Fruit fly (Drosophila melanogaster) whole organism, pupa: ENCODE data around the gene Prosbeta7.

Source experiments
- CG10348 ChIP-seq: fragments of 200-800 bp; sonication (Bioruptor generic); IDR thresholded peaks from 2 replicates; pipeline ENCODE4 v1.3.6; 2022; ENCODE audit warnings: missing biosample characterization, missing genetic modification characterization
- CG12605 ChIP-seq: fragments of 200-800 bp; sonication (Bioruptor generic); IDR thresholded peaks from 2 replicates; pipeline ENCODE4 v1.3.6; 2022; ENCODE audit warnings: missing biosample characterization, missing genetic modification characterization
- CG13204 ChIP-seq: fragments of 200-800 bp; sonication (Bioruptor generic); optimal IDR thresholded peaks from 2 replicates; lab custom pipeline; 2018; ENCODE audit warnings: missing biosample characterization, mild to moderate bottlenecking, missing genetic modification characterization, moderate library complexity
- CG14655 ChIP-seq: fragments of 200-800 bp; sonication (Bioruptor generic); optimal IDR thresholded peaks from 3 replicates; lab custom pipeline; 2017; ENCODE audit warnings: mild to moderate bottlenecking, missing biosample characterization, missing genetic modification reagents, missing genetic modification characterization
- CG15710 ChIP-seq: fragments of 200-800 bp; sonication (Bioruptor generic); optimal IDR thresholded peaks from 2 replicates; lab custom pipeline; 2018; ENCODE audit warnings: missing biosample characterization, mild to moderate bottlenecking, missing genetic modification characterization, moderate library complexity
- CG17806 ChIP-seq: fragments of 200-800 bp; sonication (Bioruptor generic); optimal IDR thresholded peaks from 2 replicates; lab custom pipeline; 2018; ENCODE audit warnings: missing biosample characterization, mild to moderate bottlenecking, missing genetic modification characterization, moderate library complexity
- CG32121 ChIP-seq: fragments of 200-800 bp; sonication (Bioruptor generic); IDR thresholded peaks from 2 replicates; pipeline ENCODE4 v1.3.6; 2022; ENCODE audit warnings: missing biosample characterization, missing genetic modification characterization
- CG34367 ChIP-seq: fragments of 200-800 bp; sonication (Bioruptor generic); optimal IDR thresholded peaks from 2 replicates; lab custom pipeline; 2018; ENCODE audit warnings: missing biosample characterization, mild to moderate bottlenecking, missing genetic modification characterization
- CG4496 ChIP-seq: fragments of 200-800 bp; sonication (Bioruptor generic); IDR thresholded peaks from 3 replicates; pipeline ENCODE4 v1.3.6; 2022; ENCODE audit warnings: missing biosample characterization, missing genetic modification characterization
- CG8159 ChIP-seq: fragments of 200-800 bp; sonication (Bioruptor generic); optimal IDR thresholded peaks from 3 replicates; lab custom pipeline; 2018; ENCODE audit warnings: missing biosample characterization, mild to moderate bottlenecking, missing genetic modification characterization, moderate library complexity
- CG8301 ChIP-seq: fragments of 200-800 bp; sonication (Bioruptor generic); optimal IDR thresholded peaks from 2 replicates; lab custom pipeline; 2018; ENCODE audit warnings: missing biosample characterization, mild to moderate bottlenecking, missing genetic modification characterization
- CG9948 ChIP-seq: fragments of 200-800 bp; sonication (Bioruptor generic); optimal IDR thresholded peaks from 2 replicates; lab custom pipeline; 2018; ENCODE audit warnings: missing biosample characterization, mild to moderate bottlenecking, missing genetic modification characterization, moderate library complexity
- D1 ChIP-seq: fragments of 200-800 bp; sonication (Bioruptor generic); optimal IDR thresholded peaks from 2 replicates; lab custom pipeline; 2018; ENCODE audit warnings: missing biosample characterization, mild to moderate bottlenecking, missing genetic modification characterization, moderate library complexity
- EcR ChIP-seq: fragments of 200-800 bp; sonication (Bioruptor generic); optimal IDR thresholded peaks from 3 replicates; lab custom pipeline; 2019; ENCODE audit warnings: missing biosample characterization, missing genetic modification characterization, mild to moderate bottlenecking, moderate library complexity, missing genetic modification reagents
- Ets98B ChIP-seq: fragments of 200-800 bp; sonication (Bioruptor generic); IDR thresholded peaks from 2 replicates; pipeline ENCODE4 v1.3.6; 2022; ENCODE audit warnings: missing biosample characterization, missing genetic modification characterization
- Pif1A ChIP-seq: fragments of 200-800 bp; sonication (Bioruptor generic); optimal IDR thresholded peaks from 3 replicates; lab custom pipeline; 2016; ENCODE audit warnings: missing biosample characterization, missing genetic modification characterization
- Pif1B ChIP-seq: fragments of 200-800 bp; sonication (Bioruptor generic); optimal IDR thresholded peaks from 3 replicates; lab custom pipeline; 2016; ENCODE audit warnings: missing biosample characterization, missing genetic modification characterization
- Snoo ChIP-seq: fragments of 200-800 bp; sonication (Bioruptor generic); optimal IDR thresholded peaks from 3 replicates; lab custom pipeline; 2017; ENCODE audit warnings: missing biosample characterization, mild to moderate bottlenecking, missing genetic modification characterization, inconsistent platforms
- fd96Ca ChIP-seq: fragments of 200-800 bp; sonication (Bioruptor generic); IDR thresholded peaks from 3 replicates; pipeline ENCODE4 v1.3.6; 2022; ENCODE audit warnings: missing biosample characterization, missing genetic modification characterization
- gl ChIP-seq: fragments of 200-800 bp; sonication (Bioruptor generic); optimal IDR thresholded peaks from 2 replicates; lab custom pipeline; 2018; ENCODE audit warnings: missing biosample characterization, mild to moderate bottlenecking, missing genetic modification characterization
- rn ChIP-seq: fragments of 200-800 bp; sonication (Bioruptor generic); IDR thresholded peaks from 2 replicates; pipeline ENCODE4 v1.3.6; 2022; ENCODE audit warnings: missing biosample characterization, missing genetic modification characterization

Prosbeta7 gene

dm6 chr3R:5390095-5390663, 32.0 kb upstream of the Prosbeta7 start:
- TF ChIP-seq CG10348 (0 out of 2 replicates have a peak, but pooled peaks have one; percentile 21), rn (no peak), EcR (GFP tag; lab: Kevin White, UChicago) (peak; percentile 82), fd96Ca (GFP tag; lab: Robert Waterston, UW) (no peak), CG13204 (GFP tag; lab: Kevin White, UChicago) (peak; percentile 40), Pif1B (GFP tag; lab: Kevin White, UChicago) (no peak)

dm6 chr3R:5389435-5389834, 31.3 kb upstream of the Prosbeta7 start:
- TF ChIP-seq Pif1B (GFP tag; lab: Kevin White, UChicago): no peak
- TF ChIP-seq CG13204 (GFP tag; lab: Kevin White, UChicago): no peak
- no peak for TF ChIP-seq CG4496 (GFP tag; lab: Robert Waterston, UW)
- no peak for TF ChIP-seq CG12605
- no peak for TF ChIP-seq CG10348
- TF ChIP-seq CG17806 (tag; lab: Kevin White, UChicago): peak; percentile 52
- peak; percentile 6 for TF ChIP-seq CG15710 (tag; lab: Kevin White, UChicago)
- TF ChIP-seq CG32121: no peak
- no peak for TF ChIP-seq EcR (GFP tag; lab: Kevin White, UChicago)
- peak; percentile 42 for TF ChIP-seq CG8159 (tag; lab: Kevin White, UChicago)
- TF ChIP-seq CG34367 (tag; lab: Kevin White, UChicago): peak; percentile 4
- no peak for TF ChIP-seq Snoo
- TF ChIP-seq fd96Ca (GFP tag; lab: Robert Waterston, UW): no peak
- TF ChIP-seq CG8301: peak; percentile 42
- TF ChIP-seq CG9948 (tag; lab: Kevin White, UChicago): peak; percentile 67
- peak; percentile 65 for TF ChIP-seq CG14655

dm6 chr3R:5389034-5389433, 30.9 kb upstream of the Prosbeta7 start:
- TF ChIP-seq CG13204 (GFP tag; lab: Kevin White, UChicago) (peak; percentile 17), Pif1B (GFP tag; lab: Kevin White, UChicago) (no peak), EcR (GFP tag; lab: Kevin White, UChicago) (peak; percentile 79)

dm6 chr3R:5387996-5388395, 29.8 kb upstream of the Prosbeta7 start:
- no peak for TF ChIP-seq CG32121
- TF ChIP-seq CG12605: no peak
- no peak for TF ChIP-seq CG8301
- no peak for TF ChIP-seq gl
- no peak for TF ChIP-seq CG9948 (tag; lab: Kevin White, UChicago)
- TF ChIP-seq rn: no peak
- TF ChIP-seq CG10348: no peak

- TF ChIP-seq D1 (tag; lab: Kevin White, UChicago) (no peak), Snoo (no peak), fd96Ca (GFP tag; lab: Robert Waterston, UW) (no peak), gl (no peak), CG13204 (GFP tag; lab: Kevin White, UChicago) (no peak), CG34367 (tag; lab: Kevin White, UChicago) (no peak), rn (no peak), Ets98B (GFP tag; lab: Robert Waterston, UW) (no peak), CG10348 (no peak), CG4496 (GFP tag; lab: Robert Waterston, UW) (no peak), CG8301 (no peak), Pif1B (GFP tag; lab: Kevin White, UChicago) (no peak), CG9948 (tag; lab: Kevin White, UChicago) (no peak), EcR (GFP tag; lab: Kevin White, UChicago) (no peak), CG32121 (no peak), CG8159 (tag; lab: Kevin White, UChicago) (no peak), CG14655 (no peak), Pif1A (GFP tag; lab: Kevin White, UChicago) (no peak), CG12605 (no peak), CG17806 (tag; lab: Kevin White, UChicago) (no peak)
Observed at dm6 chr3R:5387564-5387963, 29.4 kb upstream of the Prosbeta7 start, which contains the start of gene CG14668. Gene CG14668 (minus strand): TSS chr3R:5387664.

dm6 chr3R:5385761-5386160, 27.6 kb upstream of the Prosbeta7 start:
- TF ChIP-seq gl (peak; percentile 19), CG17806 (tag; lab: Kevin White, UChicago) (peak; percentile 13), rn (no peak), EcR (GFP tag; lab: Kevin White, UChicago) (peak; percentile 98), CG9948 (tag; lab: Kevin White, UChicago) (no peak), CG34367 (tag; lab: Kevin White, UChicago) (no peak)

dm6 chr3R:5376612-5377011, 18.4 kb upstream of the Prosbeta7 start, which contains the start of gene 7B2:
Gene 7B2 (plus strand): TSS chr3R:5376780.
- TF ChIP-seq D1 (tag; lab: Kevin White, UChicago) (no peak), CG15710 (tag; lab: Kevin White, UChicago) (no peak), CG13204 (GFP tag; lab: Kevin White, UChicago) (no peak)
- TF ChIP-seq, all 21 proteins: peak for 0
